Fruit fly (Drosophila melanogaster) whole organism: ENCODE results near the gene CG8611.

Source experiments
- CG8478 ChIP-seq: fragments of >200 bp; optimal IDR thresholded peaks from 2 replicates; lab custom pipeline; 2018; ENCODE audit warnings: inconsistent platforms
- EcR ChIP-seq, 2 experiments: fragments of >200 bp; optimal IDR thresholded peaks; 2 replicates each; lab custom pipeline; 2017; ENCODE audit warnings: missing biosample characterization in 2 of 2, missing genetic modification characterization in 2 of 2, missing genetic modification reagents in 2 of 2
- pan ChIP-seq: fragments of >200 bp; optimal IDR thresholded peaks from 2 replicates; lab custom pipeline; 2017
- usp ChIP-seq: fragments of >200 bp; optimal IDR thresholded peaks from 2 replicates; lab custom pipeline; 2017; ENCODE audit warnings: missing biosample characterization, missing genetic modification characterization, mixed read lengths

dm6 chrX:17448674-17449073 is 26.7 kb upstream of the CG8611 start, which contains the start of gene p-cup:
- no peak for TF ChIP-seq usp (GFP tag; lab: Kevin White, UChicago)
- no peak for TF ChIP-seq CG8478 (lab: Kevin White, UChicago)
- TF ChIP-seq EcR (GFP tag; optimal IDR thresholded peaks at IDR 0.05; lab: Kevin White, UChicago) = no peak
- no peak for TF ChIP-seq pan (lab: Kevin White, UChicago)
